Fruit fly (Drosophila melanogaster) whole organism, embryonic: ENCODE results near the gene gro.
A peak's percentile ranks its signal among the peaks of the same experiment; 100 is the strongest.

Experiments
- CG10366 ChIP-seq: fragments of 200-800 bp; sonication (Bioruptor generic); IDR thresholded peaks from 2 replicates; pipeline ENCODE4 v1.3.6; 2022; ENCODE audit warnings: missing biosample characterization, missing genetic modification characterization
- CG12236 ChIP-seq: fragments of 200-800 bp; sonication (Bioruptor generic); optimal IDR thresholded peaks from 2 replicates; lab custom pipeline; 2016; ENCODE audit warnings: missing biosample characterization, missing genetic modification characterization
- CG13287 ChIP-seq: fragments of 200-800 bp; sonication (Bioruptor generic); IDR thresholded peaks from 2 replicates; pipeline ENCODE4 v1.3.6; 2022; ENCODE audit warnings: missing biosample characterization, missing genetic modification characterization; ENCODE audit not compliant: partially characterized antibody
- CG13624 ChIP-seq: fragments of 200-800 bp; sonication (Bioruptor generic); optimal IDR thresholded peaks from 2 replicates; lab custom pipeline; 2016; ENCODE audit warnings: missing biosample characterization, missing genetic modification characterization
- CG13775 ChIP-seq: fragments of 200-800 bp; sonication (Bioruptor generic); optimal IDR thresholded peaks from 3 replicates; lab custom pipeline; 2017; ENCODE audit warnings: missing biosample characterization, mild to moderate bottlenecking, missing genetic modification characterization
- CG16813 ChIP-seq: fragments of 200-800 bp; sonication (Bioruptor generic); IDR thresholded peaks from 3 replicates; pipeline ENCODE4 v1.3.6; 2022; ENCODE audit warnings: missing biosample characterization, missing genetic modification characterization; ENCODE audit not compliant: partially characterized antibody
- CG16815 ChIP-seq: fragments of 200-800 bp; sonication (Bioruptor generic); optimal IDR thresholded peaks from 3 replicates; lab custom pipeline; 2017; ENCODE audit warnings: missing biosample characterization, mild to moderate bottlenecking, missing genetic modification characterization
- CG17612 ChIP-seq: fragments of 200-800 bp; sonication (Bioruptor generic); IDR thresholded peaks from 2 replicates; pipeline ENCODE4 v1.3.6; 2022; ENCODE audit warnings: missing biosample characterization, missing genetic modification characterization
- CG1792 ChIP-seq: fragments of 200-800 bp; sonication (Bioruptor generic); optimal IDR thresholded peaks from 2 replicates; lab custom pipeline; 2016; ENCODE audit warnings: missing biosample characterization, missing genetic modification characterization
- CG30020 ChIP-seq: fragments of 200-800 bp; optimal IDR thresholded peaks from 2 replicates; lab custom pipeline; 2019; ENCODE audit warnings: missing biosample characterization, mild to moderate bottlenecking, missing genetic modification characterization, moderate library complexity
- CG30431 ChIP-seq: fragments of 200-800 bp; sonication (Bioruptor generic); optimal IDR thresholded peaks from 2 replicates; lab custom pipeline; 2017; ENCODE audit warnings: missing biosample characterization, missing genetic modification characterization
- CG3281 ChIP-seq: fragments of 200-800 bp; sonication (Bioruptor generic); optimal IDR thresholded peaks from 3 replicates; lab custom pipeline; 2017; ENCODE audit warnings: missing biosample characterization, mild to moderate bottlenecking, missing genetic modification characterization
- CG3995 ChIP-seq: fragments of 200-800 bp; sonication (Bioruptor generic); optimal IDR thresholded peaks from 3 replicates; lab custom pipeline; 2016; ENCODE audit warnings: missing biosample characterization, missing genetic modification characterization
- CG6791 ChIP-seq: fragments of 200-800 bp; sonication (Bioruptor generic); IDR thresholded peaks from 3 replicates; pipeline ENCODE4 v1.3.6; 2022; ENCODE audit warnings: missing biosample characterization, missing genetic modification characterization; ENCODE audit not compliant: partially characterized antibody
- CG7745 ChIP-seq: fragments of 200-800 bp; sonication (Bioruptor generic); optimal IDR thresholded peaks from 2 replicates; lab custom pipeline; 2018; ENCODE audit warnings: missing biosample characterization, mild to moderate bottlenecking, missing genetic modification characterization, moderate library complexity
- CG7928 ChIP-seq: fragments of 200-800 bp; sonication (Bioruptor generic); optimal IDR thresholded peaks from 2 replicates; lab custom pipeline; 2017; ENCODE audit warnings: missing biosample characterization, mild to moderate bottlenecking, missing genetic modification characterization
- CG8281 ChIP-seq: fragments of 200-800 bp; sonication (Bioruptor generic); optimal IDR thresholded peaks from 2 replicates; lab custom pipeline; 2018; ENCODE audit warnings: missing biosample characterization, mild to moderate bottlenecking, missing genetic modification characterization, moderate library complexity
- CG8944 ChIP-seq: fragments of 200-800 bp; sonication (Bioruptor generic); optimal IDR thresholded peaks from 3 replicates; lab custom pipeline; 2016; ENCODE audit warnings: missing biosample characterization, missing genetic modification characterization
- CG9609 ChIP-seq: fragments of 200-800 bp; sonication (Bioruptor generic); optimal IDR thresholded peaks from 3 replicates; lab custom pipeline; 2016; ENCODE audit warnings: missing biosample characterization, missing genetic modification characterization
- CG9797 ChIP-seq: fragments of 200-800 bp; sonication (Bioruptor generic); optimal IDR thresholded peaks from 3 replicates; lab custom pipeline; 2018; ENCODE audit warnings: missing biosample characterization, mild to moderate bottlenecking, missing genetic modification characterization
- CkIIα-i1 ChIP-seq: fragments of 200-800 bp; sonication (Bioruptor generic); IDR thresholded peaks from 2 replicates; pipeline ENCODE4 v1.3.6; 2022; ENCODE audit warnings: missing biosample characterization, missing genetic modification characterization
- E2f2 ChIP-seq: fragments of 200-800 bp; sonication (Bioruptor generic); IDR thresholded peaks from 2 replicates; pipeline ENCODE4 v1.3.6; 2022; ENCODE audit warnings: missing biosample characterization, missing genetic modification characterization
- Gsc ChIP-seq: fragments of 200-800 bp; sonication (Bioruptor generic); IDR thresholded peaks from 2 replicates; pipeline ENCODE4 v1.3.6; 2022; ENCODE audit warnings: missing biosample characterization, missing genetic modification characterization
- H2.0 ChIP-seq: fragments of 200-800 bp; sonication (Bioruptor generic); IDR thresholded peaks from 2 replicates; pipeline ENCODE4 v1.3.6; 2022; ENCODE audit warnings: missing biosample characterization, missing genetic modification characterization
- HHEX ChIP-seq: fragments of 200-800 bp; sonication (Bioruptor generic); optimal IDR thresholded peaks from 3 replicates; lab custom pipeline; 2017; ENCODE audit warnings: missing biosample characterization, mild to moderate bottlenecking, missing genetic modification characterization, missing genetic modification reagents
- HLHmδ ChIP-seq: fragments of 200-800 bp; sonication (Bioruptor generic); optimal IDR thresholded peaks from 2 replicates; lab custom pipeline; 2018; ENCODE audit warnings: missing biosample characterization, mild to moderate bottlenecking, missing genetic modification characterization, moderate library complexity
- Lpt ChIP-seq: fragments of >200 bp; optimal IDR thresholded peaks from 2 replicates; lab custom pipeline; 2018; ENCODE audit warnings: missing biosample characterization, missing genetic modification characterization
- Mrtf ChIP-seq: fragments of 200-800 bp; sonication (Bioruptor generic); IDR thresholded peaks from 3 replicates; pipeline ENCODE4 v1.3.6; 2022; ENCODE audit warnings: missing biosample characterization, missing genetic modification characterization
- Nf-YA ChIP-seq: fragments of 200-800 bp; sonication (Bioruptor generic); IDR thresholded peaks from 2 replicates; pipeline ENCODE4 v1.3.6; 2022; ENCODE audit warnings: missing biosample characterization, missing genetic modification characterization
- NfI ChIP-seq: fragments of 200-800 bp; sonication (Bioruptor generic); optimal IDR thresholded peaks from 3 replicates; lab custom pipeline; 2018; ENCODE audit warnings: missing biosample characterization, mild to moderate bottlenecking, missing genetic modification characterization, moderate library complexity
- Opbp ChIP-seq: fragments of 200-800 bp; sonication (Bioruptor generic); IDR thresholded peaks from 3 replicates; pipeline ENCODE4 v1.3.6; 2022; ENCODE audit warnings: missing biosample characterization, missing genetic modification characterization; ENCODE audit not compliant: partially characterized antibody
- Rfx ChIP-seq: fragments of 200-800 bp; sonication (Bioruptor generic); IDR thresholded peaks from 2 replicates; pipeline ENCODE4 v1.3.6; 2022; ENCODE audit warnings: missing biosample characterization, missing genetic modification characterization
- Six4 ChIP-seq: fragments of 200-800 bp; sonication (Bioruptor generic); optimal IDR thresholded peaks from 2 replicates; lab custom pipeline; 2016; ENCODE audit warnings: missing biosample characterization, missing genetic modification characterization
- Sox102F ChIP-seq: fragments of 200-800 bp; sonication (Bioruptor generic); optimal IDR thresholded peaks from 2 replicates; lab custom pipeline; 2018; ENCODE audit warnings: missing biosample characterization, mild to moderate bottlenecking, missing genetic modification characterization, moderate library complexity
- Xrp1 ChIP-seq: fragments of 200-800 bp; sonication (Bioruptor generic); IDR thresholded peaks from 2 replicates; pipeline ENCODE4 v1.3.6; 2022; ENCODE audit warnings: missing biosample characterization, missing genetic modification characterization
- ap ChIP-seq: fragments of 200-800 bp; sonication (Bioruptor generic); IDR thresholded peaks from 2 replicates; pipeline ENCODE4 v1.3.6; 2022; ENCODE audit warnings: missing biosample characterization, missing genetic modification characterization
- btn ChIP-seq: fragments of 200-800 bp; sonication (Bioruptor generic); optimal IDR thresholded peaks from 2 replicates; lab custom pipeline; 2016; ENCODE audit warnings: missing biosample characterization, missing genetic modification characterization
- cato ChIP-seq: fragments of 200-800 bp; sonication (Bioruptor generic); optimal IDR thresholded peaks from 2 replicates; lab custom pipeline; 2016; ENCODE audit warnings: missing biosample characterization, missing genetic modification characterization, borderline replicate concordance
- da ChIP-seq: fragments of 200-800 bp; sonication (Bioruptor generic); optimal IDR thresholded peaks from 2 replicates; lab custom pipeline; 2016; ENCODE audit warnings: missing biosample characterization, missing genetic modification characterization
- dan ChIP-seq: fragments of 200-800 bp; sonication (Bioruptor generic); IDR thresholded peaks from 2 replicates; pipeline ENCODE4 v1.3.6; 2022; ENCODE audit warnings: missing biosample characterization, missing genetic modification characterization
- dati ChIP-seq: fragments of 200-800 bp; sonication (Bioruptor generic); IDR thresholded peaks from 2 replicates; pipeline ENCODE4 v1.3.6; 2022; ENCODE audit warnings: missing biosample characterization, missing genetic modification characterization
- hkb ChIP-seq, 2 experiments: fragments of 200-800 bp in 1 of 2; fragments of >200 bp in 1 of 2; sonication (Bioruptor generic) in 1 of 2; IDR thresholded peaks in 1 of 2; optimal IDR thresholded peaks in 1 of 2; 2 replicates each; pipeline versions ENCODE4 v1.3.6 to Lab custom; 2017 to 2022; ENCODE audit warnings: missing biosample characterization in 1 of 2, missing genetic modification characterization in 1 of 2
- ind ChIP-seq: fragments of 200-800 bp; sonication (Bioruptor generic); optimal IDR thresholded peaks from 3 replicates; lab custom pipeline; 2016; ENCODE audit warnings: missing biosample characterization, missing genetic modification characterization
- insv ChIP-seq, 2 experiments: fragments of 200-800 bp; sonication (Bioruptor generic); optimal IDR thresholded peaks; 3 replicates each; lab custom pipeline; 2016 to 2018; ENCODE audit warnings: missing biosample characterization in 2 of 2, missing genetic modification characterization in 2 of 2
- jumu ChIP-seq: fragments of 200-800 bp; sonication (Bioruptor generic); optimal IDR thresholded peaks from 3 replicates; lab custom pipeline; 2016; ENCODE audit warnings: missing biosample characterization, missing genetic modification characterization
- lmd ChIP-seq: fragments of 200-800 bp; sonication (Bioruptor generic); IDR thresholded peaks from 2 replicates; pipeline ENCODE4 v1.3.6; 2022; ENCODE audit warnings: missing biosample characterization, missing genetic modification characterization
- pfk ChIP-seq: fragments of 200-800 bp; sonication (Bioruptor generic); optimal IDR thresholded peaks from 2 replicates; lab custom pipeline; 2018; ENCODE audit warnings: missing biosample characterization, mild to moderate bottlenecking, missing genetic modification characterization, moderate library complexity
- slou ChIP-seq: fragments of 200-800 bp; sonication (Bioruptor generic); optimal IDR thresholded peaks from 3 replicates; lab custom pipeline; 2016; ENCODE audit warnings: missing biosample characterization, missing genetic modification characterization
- stc ChIP-seq: fragments of 200-800 bp; sonication (Bioruptor generic); IDR thresholded peaks from 2 replicates; pipeline ENCODE4 v1.3.6; 2022; ENCODE audit warnings: missing biosample characterization, missing genetic modification characterization

gro gene

DNA sequence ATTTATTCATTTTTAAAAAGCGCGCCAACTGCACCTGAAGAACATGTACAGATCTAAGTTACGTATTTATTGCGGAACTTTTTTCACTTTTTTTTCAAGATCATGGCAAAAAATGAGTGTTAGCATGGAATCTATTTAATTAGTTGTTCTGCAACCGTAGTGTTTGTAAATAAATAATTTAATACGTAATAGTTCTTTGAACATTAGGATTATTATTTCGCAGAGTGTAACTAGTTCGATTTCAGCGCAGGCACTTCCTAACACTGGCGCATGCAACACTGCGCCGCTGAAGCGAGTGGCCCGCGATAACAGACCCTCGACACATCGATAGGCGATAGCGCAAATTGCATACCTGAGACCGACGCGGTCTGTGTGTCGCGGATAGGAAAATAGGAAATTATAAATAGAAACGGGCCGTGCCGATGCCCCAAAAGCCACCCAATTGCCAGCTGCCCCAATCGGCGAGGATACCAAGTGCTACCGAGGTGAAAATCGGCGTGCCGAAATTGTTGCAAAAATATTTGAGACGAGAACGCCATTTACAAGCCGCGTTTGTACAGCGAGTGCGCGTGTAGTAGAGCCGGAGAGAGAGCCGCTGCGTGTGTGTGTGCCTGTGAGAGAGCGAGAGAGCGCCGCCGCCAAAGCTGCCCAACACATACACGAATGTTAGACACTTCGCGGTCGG, at the start of gene gro (continued):
- TF ChIP-seq Xrp1 (GFP tag; lab: Robert Waterston, UW) (peak; percentile 76), Rfx (peak; percentile 87), HHEX (GFP tag; lab: Kevin White, UChicago) (peak; percentile 68), CG3995 (GFP tag; lab: Kevin White, UChicago) (peak; percentile 31), pfk (GFP tag; lab: Kevin White, UChicago) (peak; percentile 31), E2f2 (GFP tag; lab: Robert Waterston, UW) (peak; percentile 91), slou (peak; percentile 65), Gsc (GFP tag; lab: Robert Waterston, UW) (no peak), CG13287 (GFP tag; lab: Robert Waterston, UW) (peak; percentile 83), CG30431 (GFP tag; lab: Kevin White, UChicago) (peak; percentile 54), CG12236 (GFP tag; lab: Kevin White, UChicago) (peak; percentile 44), CG9797 (GFP tag; lab: Kevin White, UChicago) (peak; percentile 54), insv (GFP tag; optimal IDR thresholded peaks at IDR 0.05; lab: Kevin White, UChicago) (peak in 1 of 2 experiments; percentile 72), H2.0 (GFP tag; lab: Robert Waterston, UW) (peak; percentile 52; the same call in 1 of the 2 replicates), CG17612 (GFP tag; lab: Robert Waterston, UW) (no peak), CG10366 (GFP tag; lab: Robert Waterston, UW) (peak; percentile 62), NfI (GFP tag; lab: Kevin White, UChicago) (peak; percentile 83), CG13624 (GFP tag; lab: Kevin White, UChicago) (peak; percentile 87), lmd (GFP tag; lab: Robert Waterston, UW) (peak; percentile 44; the same call in 1 of the 2 replicates), jumu (peak; percentile 78), dan (GFP tag; lab: Robert Waterston, UW) (no peak), Lpt (no peak), CG6791 (peak; percentile 90), hkb (optimal IDR thresholded peaks at IDR 0.05; lab: Kevin White, UChicago) (no peak), hkb (GFP tag; IDR thresholded peaks at IDR 0.05; lab: Robert Waterston, UW) (peak; percentile 75), Opbp (GFP tag; lab: Robert Waterston, UW) (peak; percentile 83), CG7928 (GFP tag; lab: Kevin White, UChicago) (peak; percentile 11), CG8944 (GFP tag; lab: Kevin White, UChicago) (peak; percentile 70), btn (GFP tag; lab: Kevin White, UChicago) (peak; percentile 36), da (GFP tag; lab: Kevin White, UChicago) (peak; percentile 55), Mrtf (GFP tag; lab: Robert Waterston, UW) (no peak), dati (GFP tag; lab: Robert Waterston, UW) (no peak), CG8281 (peak; percentile 18), CG13775 (GFP tag; lab: Kevin White, UChicago) (peak; percentile 72), CG9609 (GFP tag; lab: Kevin White, UChicago) (peak; percentile 76), stc (peak; percentile 49; the same call in 1 of the 2 replicates), CG16813 (peak; percentile 78), CG1792 (peak; percentile 61), ind (GFP tag; lab: Kevin White, UChicago) (peak; percentile 59), CG7745 (no peak), HLHmδ (GFP tag; lab: Kevin White, UChicago) (peak; percentile 89), CG30020 (tag; lab: Kevin White, UChicago) (peak; percentile 43), CG3281 (GFP tag; lab: Kevin White, UChicago) (peak; percentile 56), cato (GFP tag; lab: Kevin White, UChicago) (peak; percentile 3), Nf-YA (GFP tag; lab: Robert Waterston, UW) (peak; percentile 58; the same call in 1 of the 2 replicates), CkIIα-i1 (GFP tag; lab: Robert Waterston, UW) (no peak), ap (GFP tag; lab: Robert Waterston, UW) (peak; percentile 49; the same call in 1 of the 2 replicates), Six4 (GFP tag; lab: Kevin White, UChicago) (peak; percentile 52), Sox102F (GFP tag; lab: Kevin White, UChicago) (peak; percentile 63), CG16815 (GFP tag; lab: Kevin White, UChicago) (peak; percentile 38)
